Worm (Caenorhabditis elegans): Measurements from ENCODE around the gene C26B9.2.
A peak's percentile ranks its signal among the peaks of the same experiment; 100 is the strongest.

ce11 chrX:5374742-5375141, 34.8 kb downstream of the C26B9.2 start, which contains the start of gene sek-4:
- TF ChIP-seq unc-62 (GFP tag; optimal IDR thresholded peaks at IDR 0.05) (no peak), egl-27 (tag; optimal IDR thresholded peaks at IDR 0.05) (no peak), aly-2 (tag; optimal IDR thresholded peaks at IDR 0.05) (no peak), ceh-82 (tag; optimal IDR thresholded peaks at IDR 0.05) (no peak), fos-1 (tag; optimal IDR thresholded peaks at IDR 0.05) (peak; percentile 49), crh-2 (tag; optimal IDR thresholded peaks at IDR 0.05) (no peak), elt-3 (tag; optimal IDR thresholded peaks at IDR 0.05) (no peak), ztf-11 (tag; optimal IDR thresholded peaks at IDR 0.05) (no peak), nhr-12 (tag; optimal IDR thresholded peaks at IDR 0.05) (no peak), snpc-4 (tag; optimal IDR thresholded peaks at IDR 0.05) (no peak), ceh-16 (tag; optimal IDR thresholded peaks at IDR 0.05) (no peak), unc-55 (GFP tag; optimal IDR thresholded peaks at IDR 0.05) (no peak)

Measured in whole organism, L2 larva.